Worm (Caenorhabditis elegans) whole organism, L4/young adult: ENCODE measurements around the gene asns-2.

ENCODE experiments used
- dao-5 ChIP-seq: sonication (generic microtip); optimal IDR thresholded peaks from 2 replicates; lab custom pipeline; 2016; ENCODE audit warnings: missing genotype, missing genetic modification characterization, moderate library complexity, missing compliant biosample characterization
- him-1 ChIP-seq: sonication (generic microtip); optimal IDR thresholded peaks from 2 replicates; lab custom pipeline; 2016; ENCODE audit warnings: missing genotype, missing genetic modification reagents, missing genetic modification characterization, missing compliant biosample characterization

DNA sequence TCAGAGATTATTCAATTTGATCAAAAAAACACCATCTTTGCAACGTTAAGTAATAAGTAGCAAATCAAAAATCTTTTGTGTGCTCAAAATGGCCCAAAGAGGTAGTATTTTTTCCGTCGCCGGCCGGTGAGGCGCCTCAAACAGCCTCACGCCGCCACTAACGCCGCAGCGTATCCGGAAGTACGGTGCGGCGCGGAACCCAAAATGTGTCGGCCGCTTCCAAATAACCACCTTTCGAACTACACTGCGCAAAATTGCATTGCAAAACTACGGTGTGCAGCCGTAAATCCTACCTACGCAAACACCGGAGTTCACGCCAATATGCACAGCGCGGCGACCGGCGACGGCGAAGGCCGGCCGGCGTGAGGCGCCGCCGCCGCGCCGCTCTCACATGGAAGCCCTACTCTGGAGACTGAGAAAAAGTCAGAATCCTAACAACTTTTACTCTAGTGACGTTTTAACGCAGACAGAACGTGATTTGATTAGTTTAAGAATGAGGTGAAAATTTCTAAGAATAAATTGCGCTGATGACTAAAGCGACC lies 9.0 kb downstream of the asns-2 start:
- no peak for TF ChIP-seq him-1
- no peak for TF ChIP-seq dao-5
